Worm (Caenorhabditis elegans): ENCODE measurements around the gene F08H9.3.

ce11 chrV:14481987-14482386 is 18.8 kb upstream of the F08H9.3 start, which contains the start of gene R02D5.10:
- TF ChIP-seq ceh-31 (tag; optimal IDR thresholded peaks at IDR 0.05): no peak
- TF ChIP-seq ama-1 (optimal IDR thresholded peaks at IDR 0.05): no peak
- TF ChIP-seq tbx-2 (tag; optimal IDR thresholded peaks at IDR 0.05): no peak
- TF ChIP-seq lin-11 (tag; optimal IDR thresholded peaks at IDR 0.05): no peak
- TF ChIP-seq npax-4 (tag; optimal IDR thresholded peaks at IDR 0.05): no peak
- TF ChIP-seq ceh-34 (tag; optimal IDR thresholded peaks at IDR 0.05): no peak
- TF ChIP-seq unc-86 (tag; optimal IDR thresholded peaks at IDR 0.05): no peak
- TF ChIP-seq sdc-2 (tag; optimal IDR thresholded peaks at IDR 0.05): no peak
- TF ChIP-seq elt-2 (tag; optimal IDR thresholded peaks at IDR 0.05): no peak
- no peak for TF ChIP-seq pat-9 (tag; optimal IDR thresholded peaks at IDR 0.05)
- TF ChIP-seq C08G9.2 (tag; optimal IDR thresholded peaks at IDR 0.05): no peak

Measured in whole organism, late embryonic.